Worm (Caenorhabditis elegans) whole organism, mixed stage, embryonic: Measurements from ENCODE around the gene Y102A5C.36.

Source experiments
- M03D4.4 ChIP-seq: sonication (generic microtip); optimal IDR thresholded peaks from 2 replicates; lab custom pipeline; 2017; ENCODE audit warnings: mild to moderate bottlenecking, missing genetic modification characterization, missing compliant biosample characterization
- bed-3 ChIP-seq: fragments of 200-800 bp; sonication (Bioruptor generic); optimal IDR thresholded peaks from 3 replicates; lab custom pipeline; 2018; ENCODE audit warnings: mild to moderate bottlenecking, missing genetic modification characterization, moderate library complexity, missing compliant biosample characterization
- blmp-1 ChIP-seq: fragments of 150-350 bp; optimal IDR thresholded peaks from 2 replicates; lab custom pipeline; 2014; ENCODE audit warnings: missing biosample characterization, missing genetic modification characterization
- ceh-39 ChIP-seq: fragments of 150-350 bp; optimal IDR thresholded peaks from 2 replicates; lab custom pipeline; 2014; ENCODE audit warnings: missing biosample characterization, missing genetic modification characterization
- ceh-43 ChIP-seq: fragments of 200-800 bp; sonication (Bioruptor generic); optimal IDR thresholded peaks from 2 replicates; lab custom pipeline; 2018; ENCODE audit warnings: mild to moderate bottlenecking, missing genetic modification characterization, moderate library complexity, missing compliant biosample characterization
- ceh-83 ChIP-seq: fragments of 200-800 bp; sonication (Bioruptor generic); optimal IDR thresholded peaks from 2 replicates; lab custom pipeline; 2018; ENCODE audit warnings: mild to moderate bottlenecking, missing genetic modification characterization, missing compliant biosample characterization
- ces-1 ChIP-seq: fragments of 150-350 bp; optimal IDR thresholded peaks from 2 replicates; lab custom pipeline; 2014; ENCODE audit warnings: missing biosample characterization, missing genetic modification reagents, missing genetic modification characterization
- cnd-1 ChIP-seq: fragments of 200-800 bp; sonication (Bioruptor generic); optimal IDR thresholded peaks from 2 replicates; lab custom pipeline; 2018; ENCODE audit warnings: mild to moderate bottlenecking, missing genetic modification characterization, missing compliant biosample characterization
- elt-1 ChIP-seq: sonication (generic microtip); optimal IDR thresholded peaks from 2 replicates; lab custom pipeline; 2017; ENCODE audit warnings: missing genetic modification characterization, mild to moderate bottlenecking, missing compliant biosample characterization, antibody characterized with exemption, moderate library complexity, borderline replicate concordance; ENCODE audit not compliant: insufficient read depth
- elt-3 ChIP-seq: fragments of 150-350 bp; optimal IDR thresholded peaks from 2 replicates; lab custom pipeline; 2014; ENCODE audit warnings: missing biosample characterization, missing genetic modification characterization
- flh-1 ChIP-seq: fragments of 200-800 bp; sonication (Bioruptor generic); optimal IDR thresholded peaks from 2 replicates; lab custom pipeline; 2018; ENCODE audit warnings: mild to moderate bottlenecking, missing genetic modification characterization, moderate library complexity, missing compliant biosample characterization
- ham-2 ChIP-seq: fragments of 200-800 bp; sonication (Bioruptor generic); optimal IDR thresholded peaks from 2 replicates; lab custom pipeline; 2018; ENCODE audit warnings: mild to moderate bottlenecking, missing genetic modification characterization, missing compliant biosample characterization
- hlh-1 ChIP-seq: fragments of 150-350 bp; optimal IDR thresholded peaks from 2 replicates; lab custom pipeline; 2014; ENCODE audit warnings: missing biosample characterization, missing genetic modification reagents, missing genetic modification characterization
- lin-13 ChIP-seq: fragments of 150-350 bp; optimal IDR thresholded peaks from 2 replicates; lab custom pipeline; 2014; ENCODE audit warnings: missing biosample characterization, missing genetic modification characterization
- lin-32 ChIP-seq: fragments of 200-800 bp; sonication (Bioruptor generic); optimal IDR thresholded peaks from 2 replicates; lab custom pipeline; 2018; ENCODE audit warnings: mild to moderate bottlenecking, missing genetic modification characterization, missing compliant biosample characterization
- mab-5 ChIP-seq: fragments of 150-350 bp; optimal IDR thresholded peaks from 2 replicates; lab custom pipeline; 2014; ENCODE audit warnings: missing biosample characterization, missing genetic modification characterization
- mep-1 ChIP-seq: fragments of 150-350 bp; optimal IDR thresholded peaks from 2 replicates; lab custom pipeline; 2017; ENCODE audit warnings: missing biosample characterization, missing genetic modification reagents, missing genetic modification characterization, inconsistent platforms
- mls-2 ChIP-seq: sonication (generic microtip); optimal IDR thresholded peaks from 2 replicates; lab custom pipeline; 2016; ENCODE audit warnings: mild to moderate bottlenecking, missing genetic modification characterization, moderate library complexity, missing compliant biosample characterization
- nhr-2 ChIP-seq: fragments of 150-350 bp; optimal IDR thresholded peaks from 2 replicates; lab custom pipeline; 2014; ENCODE audit warnings: missing biosample characterization, missing genetic modification characterization
- nhr-237 ChIP-seq: fragments of 150-350 bp; optimal IDR thresholded peaks from 2 replicates; lab custom pipeline; 2014; ENCODE audit warnings: missing biosample characterization, missing genetic modification characterization
- nhr-28 ChIP-seq: fragments of 150-350 bp; optimal IDR thresholded peaks from 2 replicates; lab custom pipeline; 2014; ENCODE audit warnings: missing biosample characterization, missing genetic modification characterization
- nhr-76 ChIP-seq: sonication (generic microtip); optimal IDR thresholded peaks from 2 replicates; lab custom pipeline; 2017; ENCODE audit warnings: missing biosample characterization, missing genetic modification characterization
- pha-4 ChIP-seq: fragments of 150-350 bp; optimal IDR thresholded peaks from 2 replicates; lab custom pipeline; 2018; ENCODE audit warnings: missing biosample characterization, missing genetic modification reagents, missing genetic modification characterization
- sem-2 ChIP-seq: fragments of 200-800 bp; sonication (Bioruptor generic); optimal IDR thresholded peaks from 2 replicates; lab custom pipeline; 2018; ENCODE audit warnings: mild to moderate bottlenecking, missing genetic modification characterization, missing compliant biosample characterization
- sptf-1 ChIP-seq: sonication (generic microtip); optimal IDR thresholded peaks from 2 replicates; lab custom pipeline; 2017; ENCODE audit warnings: mild to moderate bottlenecking, missing genetic modification characterization, moderate library complexity, missing compliant biosample characterization
- tbx-8 ChIP-seq: fragments of 200-800 bp; sonication (Bioruptor generic); optimal IDR thresholded peaks from 2 replicates; lab custom pipeline; 2018; ENCODE audit warnings: mild to moderate bottlenecking, missing genetic modification characterization, moderate library complexity, missing compliant biosample characterization
- unc-120 ChIP-seq: sonication (generic microtip); optimal IDR thresholded peaks from 2 replicates; lab custom pipeline; 2017; ENCODE audit warnings: missing genetic modification characterization, missing compliant biosample characterization; ENCODE audit not compliant: poor library complexity, severe bottlenecking
- unc-39 ChIP-seq: fragments of 150-350 bp; optimal IDR thresholded peaks from 2 replicates; lab custom pipeline; 2014; ENCODE audit warnings: missing biosample characterization, missing genetic modification characterization
- unc-62 ChIP-seq: fragments of 150-350 bp; optimal IDR thresholded peaks from 2 replicates; lab custom pipeline; 2014; ENCODE audit warnings: missing biosample characterization, missing genetic modification reagents, missing genetic modification characterization
- zip-8 ChIP-seq: fragments of 150-350 bp; optimal IDR thresholded peaks from 2 replicates; lab custom pipeline; 2014; ENCODE audit warnings: missing biosample characterization, missing genetic modification characterization
- ztf-11 ChIP-seq: fragments of 150-350 bp; optimal IDR thresholded peaks from 2 replicates; lab custom pipeline; 2014; ENCODE audit warnings: missing biosample characterization, missing genetic modification characterization

Gene Y102A5C.36

ce11 chrV:16902726-16903125 is 24.5 kb downstream of the Y102A5C.36 start, which contains the start of gene srd-68:
Gene srd-68, minus strand, starts transcription at chrV:16902826.
- TF ChIP-seq lin-13 (no peak), sem-2 (GFP tag; lab: Kevin White, UChicago) (no peak), ces-1 (no peak), nhr-237 (tag; lab: Kevin White, UChicago) (no peak), tbx-8 (no peak), ceh-39 (no peak), elt-1 (tag; lab: Kevin White, UChicago) (no peak), mab-5 (tag; lab: Kevin White, UChicago) (no peak), M03D4.4 (tag; lab: Kevin White, UChicago) (no peak)
- TF ChIP-seq, all 35 proteins: peak for 0

ce11 chrV:16899355-16899754 is 27.9 kb downstream of the Y102A5C.36 start, which contains the start of gene fbxa-45:
Gene fbxa-45, minus strand, starts transcription at chrV:16899455.
- TF ChIP-seq mab-5 (tag; lab: Kevin White, UChicago): no peak
- TF ChIP-seq ces-1: no peak
- TF ChIP-seq bed-3 (GFP tag; lab: Kevin White, UChicago): no peak
- TF ChIP-seq blmp-1 (tag; lab: Kevin White, UChicago): no peak
- TF ChIP-seq cnd-1: no peak
- TF ChIP-seq ceh-43: no peak
- TF ChIP-seq pha-4 (tag; lab: Kevin White, UChicago): no peak
- TF ChIP-seq ceh-83 (GFP tag; lab: Kevin White, UChicago): no peak
- no peak for TF ChIP-seq nhr-237 (tag; lab: Kevin White, UChicago)
- TF ChIP-seq ceh-39: no peak
- TF ChIP-seq sptf-1: no peak
- no peak for TF ChIP-seq ztf-11 (tag; lab: Kevin White, UChicago)
- no peak for TF ChIP-seq unc-120 (tag; lab: Kevin White, UChicago)
- no peak for TF ChIP-seq elt-1 (tag; lab: Kevin White, UChicago)
- no peak for TF ChIP-seq sem-2 (GFP tag; lab: Kevin White, UChicago)
- no peak for TF ChIP-seq mls-2 (tag; lab: Kevin White, UChicago)
- TF ChIP-seq unc-39: no peak

ce11 chrV:16893440-16893839 is 33.8 kb downstream of the Y102A5C.36 start, which contains the start of gene F09C6.15:
Gene F09C6.15, plus strand, starts transcription at chrV:16893740.
- no peak for TF ChIP-seq M03D4.4 (tag; lab: Kevin White, UChicago)
- no peak for TF ChIP-seq nhr-76 (tag; lab: Kevin White, UChicago)
- no peak for TF ChIP-seq nhr-2
- TF ChIP-seq elt-3 (tag; lab: Kevin White, UChicago): no peak
- no peak for TF ChIP-seq ceh-83 (GFP tag; lab: Kevin White, UChicago)
- no peak for TF ChIP-seq lin-32 (GFP tag; lab: Kevin White, UChicago)
- TF ChIP-seq unc-62 (GFP tag; lab: Kevin White, UChicago): no peak
- TF ChIP-seq hlh-1 (tag; lab: Kevin White, UChicago): no peak
- TF ChIP-seq ztf-11 (tag; lab: Kevin White, UChicago): no peak
- TF ChIP-seq tbx-8: no peak
- TF ChIP-seq nhr-237 (tag; lab: Kevin White, UChicago): no peak
- TF ChIP-seq blmp-1 (tag; lab: Kevin White, UChicago): no peak
- TF ChIP-seq flh-1 (GFP tag; lab: Kevin White, UChicago): no peak
- TF ChIP-seq ceh-39: no peak
- TF ChIP-seq pha-4 (tag; lab: Kevin White, UChicago): no peak
- TF ChIP-seq lin-13: no peak
- no peak for TF ChIP-seq unc-39
- no peak for TF ChIP-seq cnd-1

- TF ChIP-seq lin-13: no peak
- TF ChIP-seq hlh-1 (tag; lab: Kevin White, UChicago): no peak
- TF ChIP-seq nhr-2: no peak
- TF ChIP-seq lin-32 (GFP tag; lab: Kevin White, UChicago): no peak
- no peak for TF ChIP-seq elt-3 (tag; lab: Kevin White, UChicago)
- no peak for TF ChIP-seq nhr-237 (tag; lab: Kevin White, UChicago)
- no peak for TF ChIP-seq nhr-76 (tag; lab: Kevin White, UChicago)
- no peak for TF ChIP-seq nhr-28 (tag; lab: Kevin White, UChicago)
- TF ChIP-seq mep-1 (tag; lab: Kevin White, UChicago): no peak
- no peak for TF ChIP-seq ham-2 (GFP tag; lab: Kevin White, UChicago)
- TF ChIP-seq tbx-8: no peak
- no peak for TF ChIP-seq blmp-1 (tag; lab: Kevin White, UChicago)
- TF ChIP-seq zip-8: no peak
- TF ChIP-seq M03D4.4 (tag; lab: Kevin White, UChicago): no peak
Observed at ce11 chrV:16888788-16889325, 38.4 kb downstream of the Y102A5C.36 start, which contains the start of the genes ifas-2 and fbxa-44. Gene ifas-2, minus strand, starts transcription at chrV:16888888. Gene fbxa-44, plus strand, starts transcription at chrV:16889275.
